Fruit fly (Drosophila melanogaster) whole organism, embryonic: ENCODE results near the gene Prm.
A peak's percentile ranks its signal among the peaks of the same experiment; 100 is the strongest.

Source experiments
- Adf1 ChIP-seq: fragments of 200-800 bp; sonication (Bioruptor generic); IDR thresholded peaks from 2 replicates; pipeline ENCODE4 v1.3.6; 2022; ENCODE audit warnings: missing biosample characterization, missing genetic modification characterization
- Atf-2 ChIP-seq: fragments of 200-800 bp; sonication (Bioruptor generic); optimal IDR thresholded peaks from 2 replicates; lab custom pipeline; 2016; ENCODE audit warnings: missing biosample characterization, missing genetic modification characterization
- BtbVII ChIP-seq: fragments of 200-800 bp; sonication (Bioruptor generic); optimal IDR thresholded peaks from 3 replicates; lab custom pipeline; 2017; ENCODE audit warnings: missing biosample characterization, mild to moderate bottlenecking, missing genetic modification characterization
- CG10565 ChIP-seq: fragments of 200-800 bp; sonication (Bioruptor generic); optimal IDR thresholded peaks from 3 replicates; lab custom pipeline; 2016; ENCODE audit warnings: missing biosample characterization, mild to moderate bottlenecking, missing genetic modification characterization
- CG11085 ChIP-seq: fragments of 200-800 bp; sonication (Bioruptor generic); IDR thresholded peaks from 2 replicates; pipeline ENCODE4 v1.3.6; 2022; ENCODE audit warnings: missing biosample characterization, missing genetic modification characterization
- CG12071 ChIP-seq: fragments of 200-800 bp; sonication (Bioruptor generic); optimal IDR thresholded peaks from 3 replicates; lab custom pipeline; 2018; ENCODE audit warnings: missing biosample characterization, mild to moderate bottlenecking, missing genetic modification characterization
- CG13894 ChIP-seq: fragments of 200-800 bp; sonication (Bioruptor generic); optimal IDR thresholded peaks from 3 replicates; lab custom pipeline; 2018; ENCODE audit warnings: missing biosample characterization, mild to moderate bottlenecking, missing genetic modification characterization, moderate library complexity
- CG1602 ChIP-seq: fragments of 200-800 bp; sonication (Bioruptor generic); optimal IDR thresholded peaks from 3 replicates; lab custom pipeline; 2016; ENCODE audit warnings: missing biosample characterization, missing genetic modification characterization
- CG16863 ChIP-seq: fragments of 200-800 bp; sonication (Bioruptor generic); optimal IDR thresholded peaks from 3 replicates; lab custom pipeline; 2016; ENCODE audit warnings: missing biosample characterization, missing genetic modification characterization
- CG17186 ChIP-seq: fragments of 200-800 bp; sonication (Bioruptor generic); optimal IDR thresholded peaks from 3 replicates; lab custom pipeline; 2017; ENCODE audit warnings: missing biosample characterization, missing genetic modification reagents, missing genetic modification characterization
- CG17361 ChIP-seq: fragments of 200-800 bp; sonication (Bioruptor generic); IDR thresholded peaks from 3 replicates; pipeline ENCODE4 v1.3.6; 2022; ENCODE audit warnings: missing biosample characterization, missing genetic modification characterization
- CG18476 ChIP-seq: fragments of 200-800 bp; sonication (Bioruptor generic); optimal IDR thresholded peaks from 2 replicates; lab custom pipeline; 2016; ENCODE audit warnings: missing biosample characterization, mild to moderate bottlenecking, missing genetic modification characterization
- CG2889 ChIP-seq: fragments of 200-800 bp; sonication (Bioruptor generic); IDR thresholded peaks from 3 replicates; pipeline ENCODE4 v1.3.6; 2022; ENCODE audit warnings: missing biosample characterization, missing genetic modification characterization
- CG32772 ChIP-seq: fragments of 200-800 bp; sonication (Bioruptor generic); IDR thresholded peaks from 2 replicates; pipeline ENCODE4 v1.3.6; 2022; ENCODE audit warnings: missing biosample characterization, missing genetic modification characterization
- CG33213 ChIP-seq: fragments of 200-800 bp; sonication (Bioruptor generic); optimal IDR thresholded peaks from 3 replicates; lab custom pipeline; 2016; ENCODE audit warnings: missing biosample characterization, missing genetic modification characterization
- CG43689 ChIP-seq: fragments of 200-800 bp; sonication (Bioruptor generic); IDR thresholded peaks from 2 replicates; pipeline ENCODE4 v1.3.6; 2022; ENCODE audit warnings: missing biosample characterization, missing genetic modification characterization
- CG4404 ChIP-seq: fragments of 200-800 bp; sonication (Bioruptor generic); IDR thresholded peaks from 2 replicates; pipeline ENCODE4 v1.3.6; 2022; ENCODE audit warnings: missing biosample characterization, missing genetic modification characterization
- CG4617 ChIP-seq: fragments of 200-800 bp; sonication (Bioruptor generic); optimal IDR thresholded peaks from 3 replicates; lab custom pipeline; 2016; ENCODE audit warnings: missing biosample characterization, missing genetic modification characterization, borderline replicate concordance
- CG6765 ChIP-seq: fragments of 200-800 bp; sonication (Bioruptor generic); optimal IDR thresholded peaks from 3 replicates; lab custom pipeline; 2017; ENCODE audit warnings: missing biosample characterization, mild to moderate bottlenecking, missing genetic modification characterization
- CG7271 ChIP-seq: fragments of 200-800 bp; sonication (Bioruptor generic); optimal IDR thresholded peaks from 2 replicates; lab custom pipeline; 2018; ENCODE audit warnings: missing biosample characterization, mild to moderate bottlenecking, missing genetic modification characterization, moderate library complexity
- CG7372 ChIP-seq: fragments of 200-800 bp; sonication (Bioruptor generic); IDR thresholded peaks from 2 replicates; pipeline ENCODE4 v1.3.6; 2022; ENCODE audit warnings: missing biosample characterization, missing genetic modification characterization
- CG7786 ChIP-seq: fragments of 200-800 bp; sonication (Bioruptor generic); optimal IDR thresholded peaks from 2 replicates; lab custom pipeline; 2016; ENCODE audit warnings: missing biosample characterization, missing genetic modification characterization
- CG9932 ChIP-seq: fragments of 200-800 bp; sonication (Bioruptor generic); IDR thresholded peaks from 2 replicates; pipeline ENCODE4 v1.3.6; 2022; ENCODE audit warnings: missing biosample characterization, missing genetic modification characterization
- E2f2 ChIP-seq: fragments of 200-800 bp; sonication (Bioruptor generic); IDR thresholded peaks from 2 replicates; pipeline ENCODE4 v1.3.6; 2022; ENCODE audit warnings: missing biosample characterization, missing genetic modification characterization
- HLH3B ChIP-seq: fragments of 200-800 bp; sonication (Bioruptor generic); IDR thresholded peaks from 2 replicates; pipeline ENCODE4 v1.3.6; 2022; ENCODE audit warnings: missing biosample characterization, missing genetic modification characterization
- Hand ChIP-seq: fragments of 200-800 bp; sonication (Bioruptor generic); optimal IDR thresholded peaks from 2 replicates; lab custom pipeline; 2017; ENCODE audit warnings: mild to moderate bottlenecking, missing biosample characterization, missing genetic modification reagents, missing genetic modification characterization
- Hr3 ChIP-seq: fragments of 200-800 bp; sonication (Bioruptor generic); optimal IDR thresholded peaks from 3 replicates; lab custom pipeline; 2016; ENCODE audit warnings: missing biosample characterization, missing genetic modification characterization
- Hsf ChIP-seq: fragments of 200-800 bp; sonication (Bioruptor generic); optimal IDR thresholded peaks from 3 replicates; lab custom pipeline; 2016; ENCODE audit warnings: missing biosample characterization, missing genetic modification characterization
- Myb ChIP-seq: fragments of 200-800 bp; sonication (Bioruptor generic); optimal IDR thresholded peaks from 2 replicates; lab custom pipeline; 2016; ENCODE audit warnings: missing biosample characterization, missing genetic modification characterization
- ac ChIP-seq: fragments of 200-800 bp; sonication (Bioruptor generic); optimal IDR thresholded peaks from 3 replicates; lab custom pipeline; 2017; ENCODE audit warnings: missing biosample characterization, mild to moderate bottlenecking, missing genetic modification characterization
- amos ChIP-seq: fragments of 200-800 bp; sonication (Bioruptor generic); IDR thresholded peaks from 2 replicates; pipeline ENCODE4 v1.3.6; 2022; ENCODE audit warnings: missing biosample characterization, missing genetic modification characterization; ENCODE audit not compliant: partially characterized antibody
- ato ChIP-seq: fragments of 200-800 bp; sonication (Bioruptor generic); IDR thresholded peaks from 2 replicates; pipeline ENCODE4 v1.3.6; 2022; ENCODE audit warnings: missing biosample characterization, missing genetic modification characterization; ENCODE audit not compliant: partially characterized antibody
- chn ChIP-seq: fragments of 200-800 bp; sonication (Bioruptor generic); optimal IDR thresholded peaks from 2 replicates; lab custom pipeline; 2016; ENCODE audit warnings: missing biosample characterization, missing genetic modification characterization
- ci ChIP-seq: fragments of 200-800 bp; sonication (Bioruptor generic); IDR thresholded peaks from 3 replicates; pipeline ENCODE4 v1.3.6; 2022; ENCODE audit warnings: missing biosample characterization, missing genetic modification characterization
- cwo ChIP-seq: fragments of 200-800 bp; sonication (Bioruptor generic); optimal IDR thresholded peaks from 3 replicates; lab custom pipeline; 2017; ENCODE audit warnings: missing biosample characterization, missing genetic modification characterization, mild to moderate bottlenecking, moderate library complexity, missing genetic modification reagents
- da ChIP-seq: fragments of 200-800 bp; sonication (Bioruptor generic); optimal IDR thresholded peaks from 2 replicates; lab custom pipeline; 2016; ENCODE audit warnings: missing biosample characterization, missing genetic modification characterization
- dpn ChIP-seq, 2 experiments: fragments of 200-800 bp; sonication (Bioruptor generic); optimal IDR thresholded peaks; 3 replicates each; lab custom pipeline; 2016; ENCODE audit warnings: missing biosample characterization in 2 of 2, missing genetic modification characterization in 2 of 2
- eve ChIP-seq, 2 experiments: fragments of >200 bp; optimal IDR thresholded peaks; 2 replicates each; lab custom pipeline; 2017; ENCODE audit warnings: missing biosample characterization in 2 of 2, missing genetic modification characterization in 2 of 2
- eyg ChIP-seq: fragments of 200-800 bp; sonication (Bioruptor generic); optimal IDR thresholded peaks from 3 replicates; lab custom pipeline; 2016; ENCODE audit warnings: missing biosample characterization, missing genetic modification characterization
- gem ChIP-seq: fragments of 200-800 bp; sonication (Bioruptor generic); optimal IDR thresholded peaks from 2 replicates; lab custom pipeline; 2019; ENCODE audit warnings: missing biosample characterization, mild to moderate bottlenecking, missing genetic modification characterization, moderate library complexity
- gsb-n ChIP-seq: fragments of 200-800 bp; sonication (Bioruptor generic); optimal IDR thresholded peaks from 3 replicates; lab custom pipeline; 2018; ENCODE audit warnings: missing biosample characterization, mild to moderate bottlenecking, missing genetic modification characterization
- ham ChIP-seq: fragments of 200-800 bp; sonication (Bioruptor generic); IDR thresholded peaks from 2 replicates; pipeline ENCODE4 v1.3.6; 2022; ENCODE audit warnings: missing biosample characterization, missing genetic modification characterization
- hbn ChIP-seq: fragments of 200-800 bp; sonication (Bioruptor generic); IDR thresholded peaks from 2 replicates; pipeline ENCODE4 v1.3.6; 2022; ENCODE audit warnings: missing biosample characterization, missing genetic modification characterization; ENCODE audit not compliant: partially characterized antibody
- salm ChIP-seq: fragments of 200-800 bp; sonication (Bioruptor generic); optimal IDR thresholded peaks from 2 replicates; lab custom pipeline; 2018; ENCODE audit warnings: missing biosample characterization, mild to moderate bottlenecking, missing genetic modification characterization
- sc ChIP-seq, 3 experiments: fragments of >200 bp in 2 of 3; fragments of 200-800 bp in 1 of 3; sonication (Bioruptor generic) in 1 of 3; optimal IDR thresholded peaks; 2 replicates in 2 of 3; 3 replicates in 1 of 3; lab custom pipeline; 2017; ENCODE audit warnings: mild to moderate bottlenecking in 1 of 3, missing biosample characterization in 1 of 3, missing genetic modification characterization in 1 of 3, missing genetic modification reagents in 1 of 3
- sim ChIP-seq: fragments of 200-800 bp; sonication (Bioruptor generic); IDR thresholded peaks from 2 replicates; pipeline ENCODE4 v1.3.6; 2022; ENCODE audit warnings: missing biosample characterization, missing genetic modification characterization
- ssp ChIP-seq: fragments of 200-800 bp; sonication (Bioruptor generic); IDR thresholded peaks from 2 replicates; pipeline ENCODE4 v1.3.6; 2022; ENCODE audit warnings: missing biosample characterization, missing genetic modification characterization
- stwl ChIP-seq: fragments of 200-800 bp; sonication (Bioruptor generic); optimal IDR thresholded peaks from 3 replicates; lab custom pipeline; 2018; ENCODE audit warnings: missing biosample characterization, mild to moderate bottlenecking, missing genetic modification characterization, moderate library complexity
- tgo ChIP-seq: fragments of 200-800 bp; sonication (Bioruptor generic); IDR thresholded peaks from 3 replicates; pipeline ENCODE4 v1.3.6; 2022; ENCODE audit warnings: missing biosample characterization, missing genetic modification characterization
- ttk ChIP-seq: fragments of 200-800 bp; sonication (Bioruptor generic); IDR thresholded peaks from 2 replicates; pipeline ENCODE4 v2.1.2; 2022; ENCODE audit warnings: missing biosample characterization, missing genetic modification characterization
- tx ChIP-seq: fragments of 200-800 bp; sonication (Bioruptor generic); optimal IDR thresholded peaks from 2 replicates; lab custom pipeline; 2016; ENCODE audit warnings: missing biosample characterization, missing genetic modification characterization
- vfl ChIP-seq: fragments of 200-800 bp; sonication (Bioruptor generic); optimal IDR thresholded peaks from 2 replicates; lab custom pipeline; 2016; ENCODE audit warnings: missing biosample characterization, missing genetic modification characterization

Gene Prm

DNA sequence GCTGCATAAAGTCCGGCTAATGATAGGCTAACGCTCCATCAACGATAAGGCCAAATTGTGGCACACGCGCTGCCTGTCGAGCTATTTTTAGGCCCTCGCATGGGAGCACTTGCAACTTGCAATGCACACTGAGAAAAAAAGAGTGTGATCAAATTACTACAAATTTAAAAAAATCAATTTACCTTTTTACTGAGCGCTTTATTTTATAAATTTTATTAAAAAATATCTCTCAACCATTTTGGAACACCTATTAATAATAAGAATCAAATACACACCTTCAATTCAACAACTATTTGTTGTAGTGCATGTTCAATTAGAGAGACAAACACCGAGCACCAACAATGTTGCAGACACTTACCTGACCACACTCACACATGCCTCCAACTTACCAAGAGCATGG lies 20.4 kb upstream of the Prm start (continued):
- no peak for TF ChIP-seq ssp (GFP tag; lab: Robert Waterston, UW)
- TF ChIP-seq Hsf (GFP tag; lab: Kevin White, UChicago) = no peak
- TF ChIP-seq CG18476 (GFP tag; lab: Kevin White, UChicago) = no peak
- TF ChIP-seq amos (GFP tag; lab: Robert Waterston, UW) = no peak
- TF ChIP-seq vfl (GFP tag; lab: Kevin White, UChicago) = no peak
- TF ChIP-seq CG9932 (GFP tag; lab: Robert Waterston, UW) = no peak
- peak; percentile 20 for TF ChIP-seq stwl
- TF ChIP-seq CG17186 = no peak
- TF ChIP-seq CG2889 (GFP tag; lab: Robert Waterston, UW) = 0 out of 3 replicates have a peak, but pooled peaks have one; percentile 37
- TF ChIP-seq tx (GFP tag; lab: Kevin White, UChicago) = no peak
- no peak for TF ChIP-seq ato (GFP tag; lab: Robert Waterston, UW)
- no peak for TF ChIP-seq chn
- TF ChIP-seq gsb-n (tag; lab: Kevin White, UChicago) = peak; percentile 77
- no peak for TF ChIP-seq CG4617 (GFP tag; lab: Kevin White, UChicago)
- TF ChIP-seq ttk (GFP tag; lab: Robert Waterston, UW) = peak; percentile 62
- no peak for TF ChIP-seq Hr3 (GFP tag; lab: Kevin White, UChicago)
- no peak for TF ChIP-seq sc (optimal IDR thresholded peaks at IDR 0.05; lab: Kevin White, UChicago)
- TF ChIP-seq sc (GFP tag; optimal IDR thresholded peaks at IDR 0.05; lab: Kevin White, UChicago) = no peak
- no peak for TF ChIP-seq CG4404 (GFP tag; lab: Robert Waterston, UW)
- TF ChIP-seq CG7372 (GFP tag; lab: Robert Waterston, UW) = 0 out of 2 replicates have a peak, but pooled peaks have one; percentile 5
- no peak for TF ChIP-seq salm (tag; lab: Kevin White, UChicago)
- no peak for TF ChIP-seq da (GFP tag; lab: Kevin White, UChicago)
- TF ChIP-seq Hand (GFP tag; lab: Kevin White, UChicago) = no peak
- no peak for TF ChIP-seq CG16863 (GFP tag; lab: Kevin White, UChicago)
- no peak for TF ChIP-seq eyg
- no peak for TF ChIP-seq dpn (GFP tag; optimal IDR thresholded peaks at IDR 0.05; lab: Kevin White, UChicago)
- TF ChIP-seq Atf-2 (GFP tag; lab: Kevin White, UChicago) = no peak
- no peak for TF ChIP-seq CG13894 (tag; lab: Kevin White, UChicago)
- no peak for TF ChIP-seq ac (GFP tag; lab: Kevin White, UChicago)
- TF ChIP-seq hbn (GFP tag; lab: Robert Waterston, UW) = no peak
- no peak for TF ChIP-seq CG12071 (GFP tag; lab: Kevin White, UChicago)
- peak; percentile 6 for TF ChIP-seq tgo
- no peak for TF ChIP-seq CG7786 (GFP tag; lab: Kevin White, UChicago)
- TF ChIP-seq HLH3B (GFP tag; lab: Robert Waterston, UW) = peak; percentile 40
- no peak for TF ChIP-seq CG7271 (tag; lab: Kevin White, UChicago)
- no peak for TF ChIP-seq Adf1 (GFP tag; lab: Robert Waterston, UW)
- TF ChIP-seq CG6765 = no peak
- TF ChIP-seq gem = no peak
- TF ChIP-seq CG43689 (GFP tag; lab: Robert Waterston, UW) = no peak
- peak; percentile 72; the same call in 1 of the 2 replicates for TF ChIP-seq sim (GFP tag; lab: Robert Waterston, UW)
- TF ChIP-seq CG32772 = peak; percentile 53
- no peak for TF ChIP-seq cwo (GFP tag; lab: Kevin White, UChicago)
- no peak for TF ChIP-seq Myb (GFP tag; lab: Kevin White, UChicago)
- no peak for TF ChIP-seq CG17361
- no peak for TF ChIP-seq CG33213 (GFP tag; lab: Kevin White, UChicago)
- TF ChIP-seq CG1602 (GFP tag; lab: Kevin White, UChicago) = no peak
- TF ChIP-seq eve (GFP tag; optimal IDR thresholded peaks at IDR 0.05; lab: Kevin White, UChicago) = no peak
- TF ChIP-seq BtbVII (GFP tag; lab: Kevin White, UChicago) = no peak
- no peak for TF ChIP-seq ham (GFP tag; lab: Robert Waterston, UW)
- TF ChIP-seq CG10565 (GFP tag; lab: Kevin White, UChicago) = no peak
- peak; percentile 11; the same call in 1 of the 2 replicates for TF ChIP-seq CG11085 (GFP tag; lab: Robert Waterston, UW)
- TF ChIP-seq E2f2 (GFP tag; lab: Robert Waterston, UW) = no peak
- TF ChIP-seq ci = peak; percentile 88
